Worm (Caenorhabditis elegans) whole organism, L4/young adult: Measurements from ENCODE around the gene R102.11.

Source experiments
- W03F9.2 ChIP-seq: fragments of 150-350 bp; optimal IDR thresholded peaks from 2 replicates; lab custom pipeline; 2014; ENCODE audit warnings: missing biosample characterization, missing genetic modification characterization
- dao-5 ChIP-seq: sonication (generic microtip); optimal IDR thresholded peaks from 2 replicates; lab custom pipeline; 2016; ENCODE audit warnings: missing genotype, missing genetic modification characterization, moderate library complexity, missing compliant biosample characterization
- him-1 ChIP-seq: sonication (generic microtip); optimal IDR thresholded peaks from 2 replicates; lab custom pipeline; 2016; ENCODE audit warnings: missing genotype, missing genetic modification reagents, missing genetic modification characterization, missing compliant biosample characterization

- TF ChIP-seq W03F9.2 (tag; lab: Kevin White, UChicago), result no peak
- no peak for TF ChIP-seq him-1
- TF ChIP-seq dao-5 (tag; lab: Kevin White, UChicago), result no peak
These were observed 31.0 kb downstream of the R102.11 start for ce11 chrIV:10668561-10668960.
